Worm (Caenorhabditis elegans): ENCODE data around the gene glb-25.

DNA sequence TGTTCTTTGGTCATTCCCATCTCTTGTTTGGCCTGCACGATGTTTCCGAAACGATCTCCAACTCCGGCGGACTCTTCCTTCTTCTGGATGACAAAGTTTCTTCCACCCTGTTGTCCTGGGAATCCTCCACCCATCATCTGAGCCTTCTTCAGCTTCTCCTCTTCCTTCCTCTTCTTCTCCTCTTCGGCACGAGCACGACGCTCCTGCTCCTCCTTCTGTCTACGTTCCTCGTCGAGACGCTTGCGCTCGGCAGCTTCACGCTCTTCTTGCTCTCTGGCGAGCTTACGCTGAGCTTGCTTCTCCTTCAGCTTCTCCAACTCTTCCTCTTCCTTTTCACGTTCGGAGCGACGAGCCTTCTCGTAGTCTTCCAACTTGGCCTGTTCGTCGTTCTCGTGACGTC, 53.3 kb downstream of the glb-25 start:
- TF ChIP-seq F22D6.2 (tag; optimal IDR thresholded peaks at IDR 0.05) (no peak), nhr-27 (tag; optimal IDR thresholded peaks at IDR 0.05) (no peak), B0019.2 (GFP tag; conservative IDR thresholded peaks at IDR 0.05) (no peak)
